Fruit fly (Drosophila melanogaster): Measurements from ENCODE around the gene Cht6.

DNA sequence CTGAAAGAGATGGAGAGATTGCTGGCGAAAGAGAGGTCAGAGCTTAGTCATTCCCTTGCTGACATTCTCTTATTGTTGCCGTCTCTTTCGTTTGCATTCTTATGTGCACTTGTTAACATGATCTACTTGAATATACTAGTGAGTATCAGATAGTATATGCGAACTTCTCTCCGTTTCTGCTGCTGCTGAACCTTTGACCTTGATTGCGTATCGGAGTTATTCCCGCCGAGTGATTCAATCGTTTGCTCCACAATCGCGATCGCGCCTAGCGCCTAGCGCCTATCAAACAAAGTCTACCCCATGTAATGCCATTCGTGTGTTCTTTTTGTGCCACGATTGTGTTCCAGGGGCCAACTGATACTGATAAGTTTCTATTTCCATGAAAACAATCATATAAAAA, 72.5 kb downstream of the Cht6 start:
- TF ChIP-seq psq (optimal IDR thresholded peaks at IDR 0.05) (no peak), Sin3A (optimal IDR thresholded peaks at IDR 0.05) (no peak)

All from Kc167 (cell line).